Worm (Caenorhabditis elegans) whole organism, L2 larva: Measurements from ENCODE around the gene F11E6.8.

Experiments used
- C34F6.9 ChIP-seq: fragments of 150-350 bp; optimal IDR thresholded peaks from 2 replicates; lab custom pipeline; 2014; ENCODE audit warnings: missing biosample characterization, missing genetic modification characterization
- F13H6.1 ChIP-seq: sonication (generic microtip); optimal IDR thresholded peaks from 2 replicates; lab custom pipeline; 2016; ENCODE audit warnings: missing genetic modification characterization, missing compliant biosample characterization
- R02D3.7 ChIP-seq: fragments of 150-350 bp; optimal IDR thresholded peaks from 2 replicates; lab custom pipeline; 2014; ENCODE audit warnings: missing biosample characterization, missing genetic modification characterization
- Y55F3AM.14 ChIP-seq: fragments of 200-800 bp; sonication (Bioruptor generic); optimal IDR thresholded peaks from 2 replicates; lab custom pipeline; 2018; ENCODE audit warnings: mild to moderate bottlenecking, missing genetic modification characterization, missing compliant biosample characterization
- ZK546.5 ChIP-seq: sonication (generic microtip); optimal IDR thresholded peaks from 2 replicates; lab custom pipeline; 2017; ENCODE audit warnings: missing biosample characterization, missing genetic modification characterization
- alr-1 ChIP-seq: fragments of 150-350 bp; optimal IDR thresholded peaks from 2 replicates; lab custom pipeline; 2014; ENCODE audit warnings: missing biosample characterization, missing genetic modification characterization
- ama-1 ChIP-seq: fragments of 150-350 bp; optimal IDR thresholded peaks from 2 replicates; lab custom pipeline; 2018; ENCODE audit warnings: inconsistent platforms
- blmp-1 ChIP-seq: sonication (generic microtip); optimal IDR thresholded peaks from 2 replicates; lab custom pipeline; 2017; ENCODE audit warnings: missing genetic modification characterization, mild to moderate bottlenecking, missing compliant biosample characterization, antibody characterized with exemption, moderate library complexity; ENCODE audit not compliant: insufficient read depth
- ceh-16 ChIP-seq: fragments of 150-350 bp; optimal IDR thresholded peaks from 2 replicates; lab custom pipeline; 2014; ENCODE audit warnings: missing biosample characterization, missing genetic modification characterization
- ceh-82 ChIP-seq: fragments of 150-350 bp; optimal IDR thresholded peaks from 2 replicates; lab custom pipeline; 2014; ENCODE audit warnings: missing biosample characterization, missing genetic modification characterization
- dmd-4 ChIP-seq: sonication (generic microtip); optimal IDR thresholded peaks from 2 replicates; lab custom pipeline; 2017; ENCODE audit warnings: missing biosample characterization, missing genetic modification characterization
- egl-27 ChIP-seq: sonication (generic microtip); optimal IDR thresholded peaks from 3 replicates; lab custom pipeline; 2017; ENCODE audit warnings: missing biosample characterization, missing genetic modification reagents, missing genetic modification characterization
- elt-3 ChIP-seq: sonication (generic microtip); optimal IDR thresholded peaks from 2 replicates; lab custom pipeline; 2017; ENCODE audit warnings: missing biosample characterization, missing genetic modification characterization
- fos-1 ChIP-seq: fragments of 150-350 bp; optimal IDR thresholded peaks from 2 replicates; lab custom pipeline; 2014; ENCODE audit warnings: missing biosample characterization, missing genetic modification characterization
- gmeb-1 ChIP-seq: fragments of 150-350 bp; optimal IDR thresholded peaks from 2 replicates; lab custom pipeline; 2014; ENCODE audit warnings: missing biosample characterization, missing genetic modification characterization
- lin-11 ChIP-seq: fragments of 150-350 bp; sonication (generic microtip); optimal IDR thresholded peaks from 2 replicates; lab custom pipeline; 2014; ENCODE audit warnings: missing biosample characterization, missing genetic modification characterization, inconsistent platforms, mixed read lengths
- lin-13 ChIP-seq: fragments of 150-350 bp; optimal IDR thresholded peaks from 2 replicates; lab custom pipeline; 2014; ENCODE audit warnings: missing biosample characterization, missing genetic modification reagents, missing genetic modification characterization
- lin-39 ChIP-seq: fragments of 150-350 bp; optimal IDR thresholded peaks from 2 replicates; lab custom pipeline; 2014; ENCODE audit warnings: missing biosample characterization, missing genetic modification reagents, missing genetic modification characterization
- lsy-2 ChIP-seq, 2 experiments: fragments of 150-350 bp in 1 of 2; sonication (generic microtip) in 1 of 2; optimal IDR thresholded peaks; 2 replicates each; lab custom pipeline; 2014 to 2017; ENCODE audit warnings: missing biosample characterization in 2 of 2, missing genetic modification characterization in 2 of 2
- mab-5 ChIP-seq: fragments of 150-350 bp; optimal IDR thresholded peaks from 2 replicates; lab custom pipeline; 2014; ENCODE audit warnings: missing biosample characterization, missing genetic modification characterization
- mbf-1 ChIP-seq: sonication (generic microtip); optimal IDR thresholded peaks from 2 replicates; lab custom pipeline; 2017; ENCODE audit warnings: missing biosample characterization, missing genetic modification characterization
- mdl-1 ChIP-seq, 2 experiments: fragments of 150-350 bp in 1 of 2; sonication (generic microtip) in 1 of 2; optimal IDR thresholded peaks; 2 replicates each; lab custom pipeline; 2017; ENCODE audit warnings: missing biosample characterization in 2 of 2, missing genetic modification characterization in 2 of 2
- nhr-10 ChIP-seq: sonication (generic microtip); optimal IDR thresholded peaks from 2 replicates; lab custom pipeline; 2017; ENCODE audit warnings: missing biosample characterization, missing genetic modification characterization
- nhr-11 ChIP-seq: fragments of 150-350 bp; optimal IDR thresholded peaks from 2 replicates; lab custom pipeline; 2014; ENCODE audit warnings: missing biosample characterization, missing genetic modification characterization
- nhr-12 ChIP-seq: fragments of 150-350 bp; optimal IDR thresholded peaks from 2 replicates; lab custom pipeline; 2014; ENCODE audit warnings: missing biosample characterization, missing genetic modification characterization
- nhr-21 ChIP-seq: fragments of 150-350 bp; optimal IDR thresholded peaks from 2 replicates; lab custom pipeline; 2014; ENCODE audit warnings: missing biosample characterization, missing genetic modification characterization
- nhr-23 ChIP-seq: fragments of 150-350 bp; optimal IDR thresholded peaks from 2 replicates; lab custom pipeline; 2014; ENCODE audit warnings: missing biosample characterization, missing genetic modification reagents, missing genetic modification characterization
- nhr-237 ChIP-seq: fragments of 150-350 bp; optimal IDR thresholded peaks from 2 replicates; lab custom pipeline; 2014; ENCODE audit warnings: missing biosample characterization, missing genetic modification characterization
- nhr-25 ChIP-seq: fragments of 150-350 bp; sonication (generic microtip); optimal IDR thresholded peaks from 3 replicates; lab custom pipeline; 2014; ENCODE audit warnings: missing biosample characterization, missing genetic modification characterization
- sma-3 ChIP-seq: sonication (generic microtip); optimal IDR thresholded peaks from 2 replicates; lab custom pipeline; 2016; ENCODE audit warnings: missing genetic modification reagents, missing genetic modification characterization, missing compliant biosample characterization
- sma-9 ChIP-seq, 2 experiments: fragments of 150-350 bp in 1 of 2; sonication (generic microtip) in 1 of 2; optimal IDR thresholded peaks; 2 replicates each; lab custom pipeline; 2014 to 2016; ENCODE audit warnings: missing genetic modification characterization in 2 of 2, mild to moderate bottlenecking in 1 of 2, missing biosample characterization in 1 of 2, missing compliant biosample characterization in 1 of 2, missing genetic modification reagents in 1 of 2, moderate library complexity in 1 of 2
- snpc-4 ChIP-seq: fragments of 150-350 bp; optimal IDR thresholded peaks from 2 replicates; lab custom pipeline; 2014; ENCODE audit warnings: missing biosample characterization, missing genetic modification characterization
- unc-39 ChIP-seq: fragments of 150-350 bp; optimal IDR thresholded peaks from 2 replicates; lab custom pipeline; 2014; ENCODE audit warnings: missing biosample characterization, missing genetic modification characterization
- unc-55 ChIP-seq: fragments of 150-350 bp; sonication (generic microtip); optimal IDR thresholded peaks from 3 replicates; lab custom pipeline; 2014; ENCODE audit warnings: missing biosample characterization, missing genetic modification reagents, missing genetic modification characterization
- unc-62 ChIP-seq: fragments of 150-350 bp; optimal IDR thresholded peaks from 2 replicates; lab custom pipeline; 2014; ENCODE audit warnings: missing biosample characterization, missing genetic modification reagents, missing genetic modification characterization
- zag-1 ChIP-seq: fragments of 150-350 bp; optimal IDR thresholded peaks from 2 replicates; lab custom pipeline; 2014; ENCODE audit warnings: missing biosample characterization, missing genetic modification characterization
- ztf-11 ChIP-seq: sonication (generic microtip); optimal IDR thresholded peaks from 2 replicates; lab custom pipeline; 2017; ENCODE audit warnings: missing biosample characterization, missing genetic modification characterization

Gene F11E6.8

ce11 chrIV:17432223-17432826, 18.0 kb downstream of the F11E6.8 start:
- TF ChIP-seq nhr-21 (tag; lab: Kevin White, UChicago), result no peak
- peak; percentile 53 for TF ChIP-seq fos-1 (tag; lab: Kevin White, UChicago)

ce11 chrIV:17431287-17431686, 19.1 kb downstream of the F11E6.8 start, which contains the start of gene lact-6:
TSS of gene lact-6 (minus strand) at chrIV:17431387.
- TF ChIP-seq unc-62 (GFP tag; lab: Kevin White, UChicago) (no peak), lin-11 (no peak), nhr-237 (tag; lab: Kevin White, UChicago) (no peak), sma-3 (GFP tag; lab: Kevin White, UChicago) (no peak), C34F6.9 (tag; lab: Kevin White, UChicago) (no peak), ceh-16 (tag; lab: Kevin White, UChicago) (no peak), alr-1 (tag; lab: Kevin White, UChicago) (no peak), gmeb-1 (tag; lab: Kevin White, UChicago) (no peak), ztf-11 (tag; lab: Kevin White, UChicago) (no peak), ceh-82 (no peak)

ce11 chrIV:17427423-17427822, 22.9 kb downstream of the F11E6.8 start, which contains the start of gene C06A12.3:
TSS of gene C06A12.3 (plus strand) at chrIV:17427723.
- TF ChIP-seq mab-5 (tag; lab: Kevin White, UChicago) (no peak), blmp-1 (tag; lab: Kevin White, UChicago) (no peak), C34F6.9 (tag; lab: Kevin White, UChicago) (no peak), nhr-12 (tag; lab: Kevin White, UChicago) (no peak), lin-11 (no peak), zag-1 (tag; lab: Kevin White, UChicago) (no peak), ama-1 (lab: Kevin White, UChicago) (no peak), nhr-237 (tag; lab: Kevin White, UChicago) (no peak), ceh-16 (tag; lab: Kevin White, UChicago) (no peak), snpc-4 (tag; lab: Kevin White, UChicago) (no peak), dmd-4 (no peak)

ce11 chrIV:17426970-17427369, 23.4 kb downstream of the F11E6.8 start:
- TF ChIP-seq lsy-2 (tag; optimal IDR thresholded peaks at IDR 0.05; lab: Kevin White, UChicago), result no peak
- no peak for TF ChIP-seq gmeb-1 (tag; lab: Kevin White, UChicago)
- TF ChIP-seq sma-3 (GFP tag; lab: Kevin White, UChicago), result no peak
- TF ChIP-seq nhr-23 (tag; lab: Kevin White, UChicago), result no peak
- TF ChIP-seq nhr-25 (tag; lab: Kevin White, UChicago), result no peak
- no peak for TF ChIP-seq nhr-10 (tag; lab: Kevin White, UChicago)
- no peak for TF ChIP-seq lin-13 (GFP tag; lab: Kevin White, UChicago)
- TF ChIP-seq mbf-1, result no peak
- no peak for TF ChIP-seq mdl-1 (tag; optimal IDR thresholded peaks at IDR 0.05; lab: Kevin White, UChicago)
- TF ChIP-seq elt-3 (tag; lab: Kevin White, UChicago), result no peak
- TF ChIP-seq F13H6.1 (tag; lab: Kevin White, UChicago), result peak; percentile 5
- no peak for TF ChIP-seq blmp-1 (tag; lab: Kevin White, UChicago)
- no peak for TF ChIP-seq fos-1 (tag; lab: Kevin White, UChicago)
- TF ChIP-seq egl-27 (tag; lab: Kevin White, UChicago), result no peak
- no peak for TF ChIP-seq alr-1 (tag; lab: Kevin White, UChicago)
- no peak for TF ChIP-seq snpc-4 (tag; lab: Kevin White, UChicago)
- peak; percentile 32 for TF ChIP-seq C34F6.9 (tag; lab: Kevin White, UChicago)
- no peak for TF ChIP-seq unc-39 (tag; lab: Kevin White, UChicago)
- TF ChIP-seq ZK546.5 (tag; lab: Kevin White, UChicago), result no peak
- TF ChIP-seq zag-1 (tag; lab: Kevin White, UChicago), result no peak
- TF ChIP-seq ceh-82, result no peak
- TF ChIP-seq Y55F3AM.14 (GFP tag; lab: Kevin White, UChicago), result no peak
- no peak for TF ChIP-seq R02D3.7
- peak; percentile 64 for TF ChIP-seq unc-55 (GFP tag; lab: Kevin White, UChicago)
- TF ChIP-seq sma-9 (GFP tag; optimal IDR thresholded peaks at IDR 0.05; lab: Kevin White, UChicago), result peak; percentile 33
- no peak for TF ChIP-seq sma-9 (tag; optimal IDR thresholded peaks at IDR 0.05; lab: Kevin White, UChicago)
- TF ChIP-seq nhr-11 (tag; lab: Kevin White, UChicago), result no peak
- TF ChIP-seq lin-39 (tag; lab: Kevin White, UChicago), result no peak
- no peak for TF ChIP-seq ztf-11 (tag; lab: Kevin White, UChicago)
- TF ChIP-seq unc-62 (GFP tag; lab: Kevin White, UChicago), result no peak
